Worm (Caenorhabditis elegans) whole organism, L4 larva: Measurements from ENCODE around the gene Y17G9B.5.

ENCODE experiments used
- D1046.2 ChIP-seq: fragments of 200-800 bp; sonication (Bioruptor generic); IDR thresholded peaks from 2 replicates; pipeline ENCODE4 v1.3.6; 2022; ENCODE audit warnings: missing genetic modification characterization, missing compliant biosample characterization
- F10B5.3 ChIP-seq: sonication (generic microtip); optimal IDR thresholded peaks from 2 replicates; lab custom pipeline; 2016; ENCODE audit warnings: mild to moderate bottlenecking, missing genetic modification characterization, missing compliant biosample characterization
- F26F4.8 ChIP-seq: fragments of 200-800 bp; sonication (Bioruptor generic); conservative IDR thresholded peaks from 2 replicates; pipeline ENCODE4 v1.3.6; 2022; ENCODE audit warnings: missing genetic modification characterization, missing compliant biosample characterization
- F37D6.2 ChIP-seq: sonication (generic microtip); optimal IDR thresholded peaks from 2 replicates; lab custom pipeline; 2016; ENCODE audit warnings: mild to moderate bottlenecking, missing genetic modification characterization, missing compliant biosample characterization
- F44E2.7 ChIP-seq: fragments of 200-800 bp; sonication (Bioruptor generic); IDR thresholded peaks from 2 replicates; pipeline ENCODE4 v2.1.2; 2022; ENCODE audit warnings: missing genetic modification characterization, missing compliant biosample characterization
- R02D3.7 ChIP-seq: fragments of 150-350 bp; sonication (generic microtip); optimal IDR thresholded peaks from 3 replicates; lab custom pipeline; 2014; ENCODE audit warnings: missing biosample characterization, missing genetic modification characterization
- T26A8.4 ChIP-seq: fragments of 200-800 bp; sonication (Bioruptor generic); IDR thresholded peaks from 2 replicates; pipeline ENCODE4 v1.3.6; 2022; ENCODE audit warnings: missing genetic modification characterization, missing compliant biosample characterization
- Y75B8A.6 ChIP-seq: fragments of 200-800 bp; sonication (Bioruptor generic); IDR thresholded peaks from 2 replicates; pipeline ENCODE4 v1.3.6; 2022; ENCODE audit warnings: missing genetic modification reagents, missing genetic modification characterization, missing compliant biosample characterization
- aha-1 ChIP-seq: fragments of 150-350 bp; peaks from one replicate; lab custom pipeline; 2014; ENCODE audit warnings: missing biosample characterization, missing genetic modification characterization
- ama-1 ChIP-seq: fragments of 150-350 bp; optimal IDR thresholded peaks from 2 replicates; lab custom pipeline; 2014; ENCODE audit warnings: inconsistent platforms, mixed read lengths
- ceh-28 ChIP-seq: fragments of 150-350 bp; optimal IDR thresholded peaks from 2 replicates; lab custom pipeline; 2014; ENCODE audit warnings: missing biosample characterization, missing genetic modification reagents, missing genetic modification characterization
- ceh-32 ChIP-seq: sonication (generic microtip); optimal IDR thresholded peaks from 2 replicates; lab custom pipeline; 2016; ENCODE audit warnings: mild to moderate bottlenecking, missing genetic modification characterization, missing compliant biosample characterization; ENCODE audit not compliant: poor library complexity
- ceh-44 ChIP-seq: fragments of 200-800 bp; sonication (Bioruptor generic); IDR thresholded peaks from 2 replicates; pipeline ENCODE4 v1.3.6; 2022; ENCODE audit warnings: missing genetic modification reagents, missing genetic modification characterization, missing compliant biosample characterization
- ceh-62 ChIP-seq: sonication (generic microtip); optimal IDR thresholded peaks from 2 replicates; lab custom pipeline; 2017; ENCODE audit warnings: missing biosample characterization, missing genetic modification characterization
- ceh-82 ChIP-seq: sonication (generic microtip); optimal IDR thresholded peaks from 2 replicates; lab custom pipeline; 2017; ENCODE audit warnings: missing biosample characterization, missing genetic modification characterization
- ctbp-1 ChIP-seq: fragments of 200-800 bp; sonication (Bioruptor generic); IDR thresholded peaks from 2 replicates; pipeline ENCODE4 v1.3.6; 2022; ENCODE audit warnings: missing genetic modification reagents, missing genetic modification characterization, missing compliant biosample characterization
- daf-16 ChIP-seq, 3 experiments: sonication (generic microtip); optimal IDR thresholded peaks; 2 replicates each; lab custom pipeline; 2016 to 2017; ENCODE audit warnings: missing genetic modification characterization in 3 of 3, missing genetic modification reagents in 3 of 3, mild to moderate bottlenecking in 2 of 3, missing compliant biosample characterization in 2 of 3, missing biosample characterization in 1 of 3, moderate library complexity in 1 of 3
- daf-19 ChIP-seq: fragments of 200-800 bp; sonication (Bioruptor generic); conservative IDR thresholded peaks from 2 replicates; pipeline ENCODE4 v1.3.6; 2022; ENCODE audit warnings: missing genetic modification characterization, missing compliant biosample characterization
- dmd-6 ChIP-seq: fragments of 200-800 bp; sonication (Bioruptor generic); IDR thresholded peaks from 2 replicates; pipeline ENCODE4 v1.3.6; 2022; ENCODE audit warnings: missing genetic modification reagents, missing genetic modification characterization, missing compliant biosample characterization
- egl-27 ChIP-seq: sonication (generic microtip); optimal IDR thresholded peaks from 3 replicates; lab custom pipeline; 2017; ENCODE audit warnings: missing biosample characterization, missing genetic modification reagents, missing genetic modification characterization
- fkh-10 ChIP-seq: fragments of 150-350 bp; optimal IDR thresholded peaks from 2 replicates; lab custom pipeline; 2014; ENCODE audit warnings: missing biosample characterization, missing genetic modification reagents, missing genetic modification characterization
- fos-1 ChIP-seq: fragments of 150-350 bp; optimal IDR thresholded peaks from 2 replicates; lab custom pipeline; 2014; ENCODE audit warnings: missing biosample characterization, missing genetic modification characterization
- hlh-11 ChIP-seq: fragments of 200-800 bp; sonication (Bioruptor generic); optimal IDR thresholded peaks from 2 replicates; lab custom pipeline; 2018; ENCODE audit warnings: mild to moderate bottlenecking, missing genetic modification characterization, missing compliant biosample characterization
- hlh-30 ChIP-seq: sonication (generic microtip); optimal IDR thresholded peaks from 2 replicates; lab custom pipeline; 2017; ENCODE audit warnings: antibody characterized with exemption, mild to moderate bottlenecking, missing genetic modification characterization, missing compliant biosample characterization; ENCODE audit not compliant: insufficient read depth
- lim-7 ChIP-seq: fragments of 200-800 bp; sonication (Bioruptor generic); IDR thresholded peaks from 2 replicates; pipeline ENCODE4 v1.3.6; 2022; ENCODE audit warnings: missing genetic modification characterization, missing compliant biosample characterization
- lin-1 ChIP-seq: fragments of 200-800 bp; sonication (Bioruptor generic); IDR thresholded peaks from 2 replicates; pipeline ENCODE4 v1.3.6; 2022; ENCODE audit warnings: missing genetic modification reagents, missing genetic modification characterization, missing compliant biosample characterization
- lin-15B ChIP-seq: fragments of 150-350 bp; sonication (generic microtip); optimal IDR thresholded peaks from 3 replicates; lab custom pipeline; 2014; ENCODE audit warnings: missing biosample characterization, missing genetic modification characterization
- lin-39 ChIP-seq: fragments of 150-350 bp; optimal IDR thresholded peaks from 2 replicates; lab custom pipeline; 2014; ENCODE audit warnings: missing biosample characterization, missing genetic modification reagents, missing genetic modification characterization
- madf-9 ChIP-seq: fragments of 200-800 bp; sonication (Bioruptor generic); conservative IDR thresholded peaks from 2 replicates; pipeline ENCODE4 v1.3.6; 2022; ENCODE audit warnings: missing genetic modification reagents, missing genetic modification characterization, missing compliant biosample characterization
- mdl-1 ChIP-seq, 2 experiments: fragments of 150-350 bp in 1 of 2; sonication (generic microtip) in 1 of 2; optimal IDR thresholded peaks; 2 replicates each; lab custom pipeline; 2014 to 2017; ENCODE audit warnings: missing biosample characterization in 2 of 2, missing genetic modification characterization in 2 of 2
- mdt-29 ChIP-seq: fragments of 200-800 bp; sonication (Bioruptor generic); IDR thresholded peaks from 2 replicates; pipeline ENCODE4 v1.3.6; 2022; ENCODE audit warnings: missing genetic modification reagents, missing genetic modification characterization, missing compliant biosample characterization
- mep-1 ChIP-seq: fragments of 150-350 bp; sonication (generic microtip); optimal IDR thresholded peaks from 3 replicates; lab custom pipeline; 2014; ENCODE audit warnings: missing biosample characterization, missing genetic modification characterization
- mxl-2 ChIP-seq: fragments of 200-800 bp; sonication (Bioruptor generic); conservative IDR thresholded peaks from 2 replicates; pipeline ENCODE4 v1.3.6; 2022; ENCODE audit warnings: missing genetic modification reagents, missing genetic modification characterization, missing compliant biosample characterization
- nhr-10 ChIP-seq: fragments of 150-350 bp; optimal IDR thresholded peaks from 2 replicates; lab custom pipeline; 2014; ENCODE audit warnings: missing biosample characterization, missing genetic modification characterization
- nhr-111 ChIP-seq: fragments of 200-800 bp; sonication (Bioruptor generic); optimal IDR thresholded peaks from 2 replicates; lab custom pipeline; 2018; ENCODE audit warnings: mild to moderate bottlenecking, missing genetic modification characterization, missing compliant biosample characterization
- nhr-25 ChIP-seq: sonication (generic microtip); optimal IDR thresholded peaks from 2 replicates; lab custom pipeline; 2017; ENCODE audit warnings: missing genetic modification characterization, mild to moderate bottlenecking, missing compliant biosample characterization, antibody characterized with exemption, moderate library complexity, borderline replicate concordance; ENCODE audit not compliant: insufficient read depth
- nhr-48 ChIP-seq: sonication (generic microtip); optimal IDR thresholded peaks from 2 replicates; lab custom pipeline; 2016; ENCODE audit warnings: mild to moderate bottlenecking, missing genetic modification characterization, missing compliant biosample characterization
- nhr-6 ChIP-seq: fragments of 150-350 bp; optimal IDR thresholded peaks from 2 replicates; lab custom pipeline; 2014; ENCODE audit warnings: missing biosample characterization, missing genetic modification characterization
- nhr-77 ChIP-seq: fragments of 150-350 bp; optimal IDR thresholded peaks from 2 replicates; lab custom pipeline; 2014; ENCODE audit warnings: missing biosample characterization, missing genetic modification characterization
- saeg-2 ChIP-seq: fragments of 200-800 bp; sonication (Bioruptor generic); IDR thresholded peaks from 2 replicates; pipeline ENCODE4 v1.3.6; 2022; ENCODE audit warnings: missing genetic modification reagents, missing genetic modification characterization, missing compliant biosample characterization
- set-16 ChIP-seq: fragments of 200-800 bp; sonication (Bioruptor generic); IDR thresholded peaks from 2 replicates; pipeline ENCODE4 v1.3.6; 2022; ENCODE audit warnings: missing genetic modification reagents, missing genetic modification characterization, missing compliant biosample characterization
- skn-1 ChIP-seq: fragments of 150-350 bp; optimal IDR thresholded peaks from 2 replicates; lab custom pipeline; 2014; ENCODE audit warnings: missing biosample characterization, missing genetic modification characterization
- spr-1 ChIP-seq: sonication (generic microtip); optimal IDR thresholded peaks from 2 replicates; lab custom pipeline; 2016; ENCODE audit warnings: mild to moderate bottlenecking, missing genetic modification characterization, missing compliant biosample characterization
- spr-3 ChIP-seq: fragments of 200-800 bp; sonication (Bioruptor generic); optimal IDR thresholded peaks from 2 replicates; lab custom pipeline; 2018; ENCODE audit warnings: mild to moderate bottlenecking, missing genetic modification characterization, missing compliant biosample characterization
- tra-1 ChIP-seq: fragments of 200-800 bp; sonication (Bioruptor generic); IDR thresholded peaks from 2 replicates; pipeline ENCODE4 v1.3.6; 2022; ENCODE audit warnings: missing genetic modification reagents, missing genetic modification characterization, missing compliant biosample characterization
- unc-130 ChIP-seq: sonication (generic microtip); optimal IDR thresholded peaks from 2 replicates; lab custom pipeline; 2016; ENCODE audit warnings: missing genetic modification reagents, missing genetic modification characterization, missing compliant biosample characterization
- vab-7 ChIP-seq: fragments of 200-800 bp; sonication (Bioruptor generic); IDR thresholded peaks from 2 replicates; pipeline ENCODE4 v1.3.6; 2022; ENCODE audit warnings: missing genetic modification reagents, missing genetic modification characterization, missing compliant biosample characterization
- zfp-3 ChIP-seq: fragments of 200-800 bp; sonication (Bioruptor generic); conservative IDR thresholded peaks from 2 replicates; pipeline ENCODE4 v1.3.6; 2022; ENCODE audit warnings: missing genetic modification reagents, missing genetic modification characterization, missing compliant biosample characterization
- zip-11 ChIP-seq: fragments of 200-800 bp; sonication (Bioruptor generic); IDR thresholded peaks from 2 replicates; pipeline ENCODE4 v1.3.6; 2022; ENCODE audit warnings: missing genetic modification characterization, missing compliant biosample characterization
- ztf-7 ChIP-seq: fragments of 150-350 bp; optimal IDR thresholded peaks from 2 replicates; lab custom pipeline; 2014; ENCODE audit warnings: missing biosample characterization, missing genetic modification characterization

Gene Y17G9B.5

DNA sequence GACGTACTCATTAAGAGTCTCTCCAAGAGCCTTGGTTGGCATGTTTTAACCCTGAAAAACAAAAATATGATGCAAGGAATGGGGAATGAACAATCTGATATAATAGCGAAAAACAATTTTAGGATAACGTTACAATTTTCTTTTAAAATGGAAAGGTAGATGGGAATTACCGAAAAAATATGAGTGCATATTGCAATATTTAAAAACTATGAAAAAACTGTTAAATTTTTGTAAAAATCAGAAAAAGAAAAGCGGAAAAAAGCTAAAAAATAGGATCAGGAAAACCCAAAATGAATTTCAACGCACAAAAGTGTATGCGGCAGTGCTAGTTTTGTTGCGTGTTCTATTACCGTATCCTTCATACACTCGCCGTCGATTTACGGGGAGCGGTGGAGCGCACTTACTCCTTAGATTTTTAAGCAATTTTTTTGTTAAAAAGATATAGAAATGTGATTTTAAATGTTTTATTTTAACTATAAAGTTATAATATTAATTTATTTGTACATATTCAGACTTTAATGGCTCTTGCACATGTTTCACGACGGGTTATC is at the start of gene Y17G9B.5, which contains the start of gene rpl-20:
Y17G9B.5 (plus strand) TSS at position 513 of the 551 bp plus-strand sequence.
rpl-20 (minus strand) TSS at position 51 of the 551 bp plus-strand sequence.
- TF ChIP-seq lin-39 (tag; lab: Kevin White, UChicago) (peak; percentile 91), lim-7 (GFP tag; lab: Robert Waterston, UW) (peak; percentile 81), nhr-77 (tag; lab: Kevin White, UChicago) (peak; percentile 100), mdl-1 (tag; optimal IDR thresholded peaks at IDR 0.05; lab: Kevin White, UChicago) (peak; percentile 22 to 92), spr-1 (tag; lab: Kevin White, UChicago) (peak; percentile 99), spr-3 (GFP tag; lab: Kevin White, UChicago) (peak; percentile 100), madf-9 (GFP tag; lab: Robert Waterston, UW) (peak; percentile 98), mdt-29 (peak; percentile 97), vab-7 (GFP tag; lab: Robert Waterston, UW) (peak; percentile 99), F37D6.2 (peak; percentile 98), lin-15B (tag; lab: Kevin White, UChicago) (peak; percentile 99), tra-1 (GFP tag; lab: Robert Waterston, UW) (peak; percentile 99), R02D3.7 (tag; lab: Kevin White, UChicago) (peak; percentile 100), lin-1 (peak; percentile 99), hlh-11 (tag; lab: Kevin White, UChicago) (peak; percentile 100), mxl-2 (GFP tag; lab: Robert Waterston, UW) (peak; percentile 94), zfp-3 (peak; percentile 99), dmd-6 (GFP tag; lab: Robert Waterston, UW) (peak; percentile 100), ceh-28 (peak; percentile 74), egl-27 (tag; lab: Kevin White, UChicago) (peak; percentile 53), daf-19 (peak; percentile 99), ama-1 (peak; percentile 92), nhr-25 (tag; lab: Kevin White, UChicago) (peak; percentile 97), ceh-44 (GFP tag; lab: Robert Waterston, UW) (peak; percentile 87), fos-1 (tag; lab: Kevin White, UChicago) (peak; percentile 94), D1046.2 (GFP tag; lab: Robert Waterston, UW) (peak; percentile 97), nhr-6 (peak; percentile 99), hlh-30 (tag; lab: Kevin White, UChicago) (peak; percentile 98), skn-1 (tag; lab: Kevin White, UChicago) (peak; percentile 99), ceh-32 (tag; lab: Kevin White, UChicago) (peak; percentile 88), daf-16 (GFP tag; optimal IDR thresholded peaks at IDR 0.05; lab: Kevin White, UChicago) (peak; percentile 95 to 98), daf-16 (tag; optimal IDR thresholded peaks at IDR 0.05; lab: Kevin White, UChicago) (peak; percentile 97), nhr-111 (GFP tag; lab: Kevin White, UChicago) (peak; percentile 88), unc-130 (GFP tag; lab: Kevin White, UChicago) (peak; percentile 98), Y75B8A.6 (GFP tag; lab: Robert Waterston, UW) (peak; percentile 99), F44E2.7 (peak; percentile 91), ctbp-1 (GFP tag; lab: Robert Waterston, UW) (peak; percentile 99), set-16 (peak; percentile 36), fkh-10 (GFP tag; lab: Kevin White, UChicago) (peak; percentile 100), T26A8.4 (peak; percentile 100), zip-11 (GFP tag; lab: Robert Waterston, UW) (0 out of 2 replicates have a peak, but pooled peaks have one; percentile 75), F26F4.8 (GFP tag; lab: Robert Waterston, UW) (no peak), saeg-2 (peak; percentile 99), nhr-10 (tag; lab: Kevin White, UChicago) (peak; percentile 98), ceh-82 (tag; lab: Kevin White, UChicago) (peak; percentile 40), F10B5.3 (peak; percentile 96), nhr-48 (tag; lab: Kevin White, UChicago) (peak; percentile 97), mep-1 (tag; lab: Kevin White, UChicago) (peak; percentile 100), ceh-62 (tag; lab: Kevin White, UChicago) (peak; percentile 16), ztf-7 (tag; lab: Kevin White, UChicago) (peak; percentile 96), aha-1 (tag; lab: Kevin White, UChicago) (peak; percentile 99)
